Fruit fly (Drosophila melanogaster) S2 (cell line): ENCODE measurements around the gene fon.

ENCODE experiments used
- CG8478 ChIP-seq: fragments of >200 bp; optimal IDR thresholded peaks from 2 replicates; lab custom pipeline; 2018
- CTCF ChIP-seq, 2 experiments: fragments of >200 bp; optimal IDR thresholded peaks; 2 replicates each; lab custom pipeline; 2018

dm6 chr2L:19424307-19424902, 38.4 kb upstream of the fon start:
- TF ChIP-seq CG8478 (no peak), CTCF (optimal IDR thresholded peaks at IDR 0.05; lab: Kevin White, UChicago) (no peak)
